Worm (Caenorhabditis elegans): ENCODE results near the gene T28D9.4.
A peak's percentile ranks its signal among the peaks of the same experiment; 100 is the strongest.

Gene T28D9.4

DNA sequence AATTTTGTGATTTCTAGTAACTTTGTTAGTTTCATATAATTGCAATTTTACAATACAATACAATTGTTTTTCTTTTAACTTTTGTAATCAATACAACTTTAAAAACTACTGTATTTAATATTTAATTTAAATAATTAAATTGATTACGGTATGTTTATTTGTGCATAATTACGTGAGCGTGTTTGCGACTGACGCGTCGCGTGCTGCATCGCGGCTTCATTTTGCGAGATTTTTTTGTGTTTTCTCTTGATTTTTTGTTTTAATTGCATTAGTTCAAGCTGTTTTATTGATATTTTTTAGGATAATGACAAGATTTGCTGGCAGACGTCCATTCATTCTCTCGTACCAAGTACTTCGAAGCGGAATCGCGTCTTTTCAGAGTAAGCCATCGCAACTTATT is at the start of gene T28D9.4:
TSS of gene T28D9.4 (plus strand) at position 301 of the 400 bp plus-strand sequence.
- TF ChIP-seq Y53G8AR.9 (GFP tag; conservative IDR thresholded peaks at IDR 0.05): no peak
- TF ChIP-seq lsl-1 (GFP tag; optimal IDR thresholded peaks at IDR 0.05): peak; percentile 68

DNA sequence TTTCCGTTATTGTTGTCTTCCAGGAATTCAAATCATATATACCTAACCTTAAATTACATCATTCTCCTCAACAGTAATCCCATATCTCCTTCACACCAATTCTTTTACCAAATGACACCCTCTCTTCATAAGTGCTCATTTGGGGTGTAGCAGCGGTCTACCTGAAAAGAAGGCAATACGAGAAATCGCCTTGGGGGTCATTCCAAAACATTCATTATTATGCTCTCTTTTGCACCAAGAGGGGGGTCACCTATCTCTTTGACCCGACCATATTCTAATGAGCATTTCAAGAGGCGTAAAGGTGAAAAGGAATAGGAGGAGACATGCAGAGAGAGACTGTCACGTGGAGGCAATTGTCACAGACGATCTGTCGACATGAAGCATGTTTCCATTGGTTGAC is 39.9 kb upstream of the T28D9.4 start:
- TF ChIP-seq akir-1 (GFP tag; optimal IDR thresholded peaks at IDR 0.05): no peak

DNA sequence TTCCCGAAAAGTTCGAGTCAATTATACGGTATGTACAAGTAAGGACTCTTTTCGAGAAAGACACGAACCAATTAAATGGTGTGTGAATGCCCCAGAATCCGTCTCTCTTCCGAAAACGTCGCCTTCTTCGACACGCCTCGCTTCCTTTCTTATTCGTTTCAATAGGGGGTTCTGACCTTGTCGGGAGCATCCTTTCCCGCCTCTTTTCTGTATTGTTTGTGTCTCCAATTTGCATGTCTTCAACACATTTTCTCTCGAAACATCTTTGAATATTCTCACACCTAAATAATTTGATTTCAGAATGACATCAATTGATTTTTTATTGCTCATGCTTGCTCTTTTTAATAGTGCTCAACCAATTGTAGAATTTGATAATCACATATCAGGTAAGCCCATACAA is 35.6 kb upstream of the T28D9.4 start, which contains the start of gene cutl-16:
TSS of gene cutl-16 (plus strand) at position 301 of the 400 bp plus-strand sequence.
- TF ChIP-seq aptf-2 (GFP tag; conservative IDR thresholded peaks at IDR 0.05) (no peak), egl-44 (GFP tag; IDR thresholded peaks at IDR 0.05) (no peak), lin-54 (GFP tag; optimal IDR thresholded peaks at IDR 0.05) (no peak), him-1 (tag; optimal IDR thresholded peaks at IDR 0.05) (no peak), snpc-1.3 (tag; optimal IDR thresholded peaks at IDR 0.05; ENCODE audit: insufficient read depth) (no peak), Y53G8AR.9 (GFP tag; conservative IDR thresholded peaks at IDR 0.05) (no peak), egrh-3 (GFP tag; IDR thresholded peaks at IDR 0.05) (no peak), tbp1 (GFP tag; optimal IDR thresholded peaks at IDR 0.05) (no peak), F39B2.1 (GFP tag; IDR thresholded peaks at IDR 0.05) (no peak), rec-8 (tag; optimal IDR thresholded peaks at IDR 0.05) (no peak), rpc-1 (optimal IDR thresholded peaks at IDR 0.05) (no peak), rpc-1 (tag; optimal IDR thresholded peaks at IDR 0.05) (no peak), nhr-179 (tag; optimal IDR thresholded peaks at IDR 0.05) (no peak), athp-1 (tag; optimal IDR thresholded peaks at IDR 0.05) (no peak), ztf-3 (GFP tag; optimal IDR thresholded peaks at IDR 0.05) (no peak), dox-1 (GFP tag; IDR thresholded peaks at IDR 0.05) (no peak), repo-1 (tag; optimal IDR thresholded peaks at IDR 0.05) (no peak), ztf-28 (GFP tag; IDR thresholded peaks at IDR 0.05) (no peak), F57C9.4 (tag; optimal IDR thresholded peaks at IDR 0.05) (no peak), Y56A3A.18 (GFP tag; IDR thresholded peaks at IDR 0.05) (no peak), C17E4.6 (GFP tag; IDR thresholded peaks at IDR 0.05) (no peak)

DNA sequence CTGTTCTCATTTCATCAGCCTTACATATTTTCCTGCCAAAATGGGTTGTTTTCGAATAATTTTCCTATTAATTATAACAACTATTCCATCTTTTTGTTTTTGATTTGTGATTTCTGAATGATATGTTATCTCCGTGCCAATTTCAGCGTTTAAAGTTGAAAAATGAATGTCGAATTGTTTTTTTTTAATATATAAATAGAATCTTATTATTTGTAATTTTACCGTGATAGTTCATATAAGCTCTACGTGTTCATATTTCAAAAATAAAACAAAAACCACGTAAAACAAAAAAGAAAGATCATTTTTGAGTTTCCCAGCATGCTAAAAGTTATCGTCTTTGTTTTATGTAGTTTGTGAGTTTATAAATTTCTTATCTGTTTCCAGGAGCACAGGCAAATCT is 33.0 kb upstream of the T28D9.4 start, which contains the start of gene K06A1.2:
TSS of gene K06A1.2 (plus strand) at position 301 of the 400 bp plus-strand sequence.
- TF ChIP-seq zfh-2 (GFP tag; conservative IDR thresholded peaks at IDR 0.05): no peak
- no peak for TF ChIP-seq dpff-1 (tag; optimal IDR thresholded peaks at IDR 0.05)
- TF ChIP-seq dox-1 (GFP tag; IDR thresholded peaks at IDR 0.05): no peak
- no peak for TF ChIP-seq F57A8.1 (GFP tag; optimal IDR thresholded peaks at IDR 0.05)
- TF ChIP-seq unc-130 (GFP tag; optimal IDR thresholded peaks at IDR 0.05): no peak
- TF ChIP-seq somi-1 (GFP tag; optimal IDR thresholded peaks at IDR 0.05): no peak
- no peak for TF ChIP-seq ceh-91 (GFP tag; IDR thresholded peaks at IDR 0.05)
- TF ChIP-seq xnd-1 (tag; optimal IDR thresholded peaks at IDR 0.05): no peak
- no peak for TF ChIP-seq madf-3 (GFP tag; IDR thresholded peaks at IDR 0.05)
- no peak for TF ChIP-seq ama-1 (optimal IDR thresholded peaks at IDR 0.05)
- TF ChIP-seq ama-1 (GFP tag; optimal IDR thresholded peaks at IDR 0.05): no peak
- TF ChIP-seq sea-2 (GFP tag; IDR thresholded peaks at IDR 0.05): no peak
- no peak for TF ChIP-seq akir-1 (GFP tag; optimal IDR thresholded peaks at IDR 0.05)
- TF ChIP-seq F10E7.11 (tag; optimal IDR thresholded peaks at IDR 0.05): no peak
- no peak for TF ChIP-seq ZK185.1 (tag; optimal IDR thresholded peaks at IDR 0.05; ENCODE audit: poor library complexity, severe bottlenecking)
- TF ChIP-seq nfya-1 (tag; optimal IDR thresholded peaks at IDR 0.05; ENCODE audit: borderline replicate concordance, insufficient read depth): no peak
- no peak for TF ChIP-seq F33H1.4 (GFP tag; IDR thresholded peaks at IDR 0.05)
- no peak for TF ChIP-seq nhr-27 (tag; optimal IDR thresholded peaks at IDR 0.05)
- no peak for TF ChIP-seq ztf-26 (tag; optimal IDR thresholded peaks at IDR 0.05)
